Worm (Caenorhabditis elegans) whole organism, young adult: ENCODE data around the gene srd-27.

ENCODE experiments used
- B0035.1 ChIP-seq: sonication (generic microtip); optimal IDR thresholded peaks from 2 replicates; lab custom pipeline; 2016; ENCODE audit warnings: missing genetic modification characterization, mild to moderate bottlenecking, missing compliant biosample characterization, missing genotype, missing genetic modification reagents
- C06A6.2 ChIP-seq: fragments of 200-800 bp; sonication (Bioruptor generic); conservative IDR thresholded peaks from 2 replicates; pipeline ENCODE4 v1.3.6; 2022; ENCODE audit warnings: missing genetic modification characterization, missing compliant biosample characterization
- F22D6.2 ChIP-seq: sonication (generic microtip); optimal IDR thresholded peaks from 2 replicates; lab custom pipeline; 2016; ENCODE audit warnings: mild to moderate bottlenecking, missing genetic modification characterization, missing compliant biosample characterization
- F55B11.4 ChIP-seq: sonication (generic microtip); optimal IDR thresholded peaks from 2 replicates; lab custom pipeline; 2016; ENCODE audit warnings: missing compliant biosample characterization, missing genetic modification characterization, borderline replicate concordance; ENCODE audit not compliant: insufficient read depth
- F57C9.4 ChIP-seq: sonication (generic microtip); optimal IDR thresholded peaks from 2 replicates; lab custom pipeline; 2017; ENCODE audit warnings: mild to moderate bottlenecking, missing genetic modification characterization, missing compliant biosample characterization
- K11D2.4 ChIP-seq: fragments of 200-800 bp; sonication (Bioruptor generic); IDR thresholded peaks from 2 replicates; pipeline ENCODE4 v1.3.6; 2022; ENCODE audit warnings: missing genetic modification reagents, missing genetic modification characterization, missing compliant biosample characterization
- K12H6.12 ChIP-seq: fragments of 200-800 bp; sonication (Bioruptor generic); optimal IDR thresholded peaks from 2 replicates; lab custom pipeline; 2018; ENCODE audit warnings: mild to moderate bottlenecking, missing genetic modification characterization, missing compliant biosample characterization
- Y95B8A.8 ChIP-seq: fragments of 200-800 bp; sonication (Bioruptor generic); IDR thresholded peaks from 2 replicates; pipeline ENCODE4 v1.3.6; 2022; ENCODE audit warnings: missing genetic modification reagents, missing genetic modification characterization, missing compliant biosample characterization
- ama-1 ChIP-seq, 3 experiments: fragments of 150-350 bp in 1 of 3; sonication (generic microtip) in 2 of 3; optimal IDR thresholded peaks; 2 replicates each; lab custom pipeline; 2014 to 2018; ENCODE audit warnings: missing biosample characterization in 2 of 3, missing genetic modification characterization in 2 of 3, missing genetic modification reagents in 2 of 3
- cebp-2 ChIP-seq: fragments of 200-800 bp; sonication (Bioruptor generic); IDR thresholded peaks from 2 replicates; pipeline ENCODE4 v1.3.6; 2022; ENCODE audit warnings: missing genetic modification characterization, missing compliant biosample characterization
- ceh-100 ChIP-seq: fragments of 200-800 bp; sonication (Bioruptor generic); IDR thresholded peaks from 2 replicates; pipeline ENCODE4 v1.3.6; 2022; ENCODE audit warnings: missing genetic modification reagents, missing genetic modification characterization, missing compliant biosample characterization
- chd-7 ChIP-seq: sonication (generic microtip); optimal IDR thresholded peaks from 2 replicates; lab custom pipeline; 2016; ENCODE audit warnings: mild to moderate bottlenecking, missing genetic modification characterization, moderate library complexity, missing compliant biosample characterization
- die-1 ChIP-seq: sonication (generic microtip); optimal IDR thresholded peaks from 2 replicates; lab custom pipeline; 2016; ENCODE audit warnings: missing genotype, mild to moderate bottlenecking, missing genetic modification characterization, missing compliant biosample characterization
- efl-1 ChIP-seq: fragments of 150-350 bp; optimal IDR thresholded peaks from 2 replicates; lab custom pipeline; 2014; ENCODE audit warnings: missing biosample characterization, missing genetic modification reagents, missing genetic modification characterization
- egrh-3 ChIP-seq: fragments of 200-800 bp; sonication (Bioruptor generic); IDR thresholded peaks from 2 replicates; pipeline ENCODE4 v1.3.6; 2022; ENCODE audit warnings: missing genetic modification reagents, missing genetic modification characterization, missing compliant biosample characterization
- ets-4 ChIP-seq: fragments of 200-800 bp; sonication (Bioruptor generic); optimal IDR thresholded peaks from 2 replicates; lab custom pipeline; 2018; ENCODE audit warnings: mild to moderate bottlenecking, missing genetic modification characterization, missing compliant biosample characterization
- hlh-12 ChIP-seq: sonication (generic microtip); optimal IDR thresholded peaks from 2 replicates; lab custom pipeline; 2016; ENCODE audit warnings: missing genetic modification characterization, missing compliant biosample characterization
- hmg-1.2 ChIP-seq: fragments of 200-800 bp; sonication (Bioruptor generic); IDR thresholded peaks from 2 replicates; pipeline ENCODE4 v1.3.6; 2022; ENCODE audit warnings: missing genetic modification reagents, missing genetic modification characterization, missing compliant biosample characterization
- hmg-20 ChIP-seq: fragments of 200-800 bp; sonication (Bioruptor generic); IDR thresholded peaks from 2 replicates; pipeline ENCODE4 v1.3.6; 2022; ENCODE audit warnings: missing genetic modification reagents, missing genetic modification characterization, missing compliant biosample characterization
- hrde-1 ChIP-seq: sonication (generic microtip); optimal IDR thresholded peaks from 2 replicates; lab custom pipeline; 2016; ENCODE audit warnings: missing genetic modification characterization, mild to moderate bottlenecking, missing compliant biosample characterization, moderate library complexity, missing genotype, missing genetic modification reagents, borderline replicate concordance
- hsf-1 ChIP-seq: fragments of 200-800 bp; sonication (Bioruptor generic); IDR thresholded peaks from 2 replicates; pipeline ENCODE4 v1.3.6; 2022; ENCODE audit warnings: missing genetic modification reagents, missing genetic modification characterization, missing compliant biosample characterization
- lag-1 ChIP-seq: fragments of 200-800 bp; sonication (Bioruptor generic); IDR thresholded peaks from 2 replicates; pipeline ENCODE4 v1.3.6; 2022; ENCODE audit warnings: missing genetic modification reagents, missing genetic modification characterization, missing compliant biosample characterization
- let-607 ChIP-seq, 2 experiments: fragments of 200-800 bp in 1 of 2; sonication (Bioruptor generic) in 1 of 2; sonication (generic microtip) in 1 of 2; optimal IDR thresholded peaks; 2 replicates each; lab custom pipeline; 2016 to 2018; ENCODE audit warnings: mild to moderate bottlenecking in 2 of 2, missing compliant biosample characterization in 2 of 2, missing genetic modification characterization in 2 of 2, moderate library complexity in 2 of 2, missing genotype in 1 of 2
- lir-1 ChIP-seq: fragments of 200-800 bp; sonication (Bioruptor generic); conservative IDR thresholded peaks from 2 replicates; pipeline ENCODE4 v1.3.6; 2022; ENCODE audit warnings: missing genetic modification reagents, missing genetic modification characterization, missing compliant biosample characterization
- lsl-1 ChIP-seq: fragments of 200-800 bp; sonication (Bioruptor generic); optimal IDR thresholded peaks from 2 replicates; lab custom pipeline; 2018; ENCODE audit warnings: mild to moderate bottlenecking, missing genetic modification characterization, moderate library complexity, missing compliant biosample characterization
- madf-10 ChIP-seq: sonication (generic microtip); optimal IDR thresholded peaks from 2 replicates; lab custom pipeline; 2016; ENCODE audit warnings: mild to moderate bottlenecking, missing genetic modification characterization, missing compliant biosample characterization
- nfya-1 ChIP-seq: sonication (generic microtip); optimal IDR thresholded peaks from 2 replicates; lab custom pipeline; 2017; ENCODE audit warnings: antibody characterized with exemption, missing compliant biosample characterization, missing genetic modification characterization, borderline replicate concordance; ENCODE audit not compliant: insufficient read depth
- nhr-179 ChIP-seq: sonication (generic microtip); optimal IDR thresholded peaks from 2 replicates; lab custom pipeline; 2016; ENCODE audit warnings: mild to moderate bottlenecking, missing genetic modification characterization, missing compliant biosample characterization
- nhr-27 ChIP-seq: fragments of 200-800 bp; sonication (Bioruptor generic); optimal IDR thresholded peaks from 2 replicates; lab custom pipeline; 2018; ENCODE audit warnings: mild to moderate bottlenecking, missing genetic modification characterization, moderate library complexity, missing compliant biosample characterization
- pha-4 ChIP-seq: fragments of 150-350 bp; sonication (generic microtip); optimal IDR thresholded peaks from 2 replicates; lab custom pipeline; 2014; ENCODE audit warnings: missing biosample characterization, missing genetic modification reagents, missing genetic modification characterization
- rec-8 ChIP-seq, 2 experiments: sonication (generic microtip); optimal IDR thresholded peaks; 2 replicates each; lab custom pipeline; 2016; ENCODE audit warnings: mild to moderate bottlenecking in 2 of 2, missing genetic modification characterization in 2 of 2, missing genetic modification reagents in 2 of 2, missing genotype in 2 of 2, missing biosample characterization in 1 of 2, missing compliant biosample characterization in 1 of 2, moderate library complexity in 1 of 2
- sdz-38 ChIP-seq: sonication (generic microtip); optimal IDR thresholded peaks from 2 replicates; lab custom pipeline; 2016; ENCODE audit warnings: missing genotype, missing genetic modification characterization, missing compliant biosample characterization
- xnd-1 ChIP-seq: sonication (generic microtip); optimal IDR thresholded peaks from 2 replicates; lab custom pipeline; 2016; ENCODE audit warnings: missing genotype, missing genetic modification reagents, missing genetic modification characterization, missing compliant biosample characterization
- zim-3 ChIP-seq: sonication (generic microtip); optimal IDR thresholded peaks from 2 replicates; lab custom pipeline; 2017; ENCODE audit warnings: mild to moderate bottlenecking, missing genetic modification characterization, moderate library complexity, missing compliant biosample characterization
- ztf-26 ChIP-seq: sonication (generic microtip); optimal IDR thresholded peaks from 2 replicates; lab custom pipeline; 2017; ENCODE audit warnings: missing genetic modification characterization, missing compliant biosample characterization
- ztf-6 ChIP-seq: fragments of 200-800 bp; sonication (Bioruptor generic); IDR thresholded peaks from 2 replicates; pipeline ENCODE4 v1.3.6; 2022; ENCODE audit warnings: missing genetic modification reagents, missing genetic modification characterization, missing compliant biosample characterization

srd-27 gene

DNA sequence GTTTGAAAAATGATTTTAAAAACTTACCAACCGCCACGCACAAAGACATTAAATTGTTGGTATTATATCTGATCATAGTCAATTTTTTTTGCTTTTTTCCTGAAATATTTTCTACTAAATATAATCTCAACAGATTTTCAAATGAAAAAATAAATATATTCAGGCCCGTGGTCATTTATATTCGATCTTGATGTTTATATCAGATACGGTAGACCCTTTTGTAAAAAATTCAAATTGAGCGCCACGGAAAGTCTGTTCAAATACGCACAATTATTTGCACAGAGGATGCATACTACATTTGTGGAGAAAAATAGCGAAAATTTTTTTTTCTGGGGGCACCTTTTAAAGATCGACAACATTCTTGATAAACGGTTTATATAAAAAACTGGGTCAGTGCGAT, 10.8 kb upstream of the srd-27 start, which contains the start of gene T26E4.4:
Gene T26E4.4 (minus strand): TSS at position 101 of the 400 bp plus-strand sequence.
- TF ChIP-seq madf-10 (tag; lab: Kevin White, UChicago) (no peak), cebp-2 (GFP tag; lab: Robert Waterston, UW) (no peak), C06A6.2 (GFP tag; lab: Robert Waterston, UW) (no peak), zim-3 (no peak), F57C9.4 (tag; lab: Kevin White, UChicago) (no peak), nfya-1 (tag; lab: Kevin White, UChicago) (no peak), lag-1 (no peak), rec-8 (tag; optimal IDR thresholded peaks at IDR 0.05; lab: Kevin White, UChicago) (no peak), ceh-100 (GFP tag; lab: Robert Waterston, UW) (no peak), nhr-27 (tag; lab: Kevin White, UChicago) (no peak), ztf-26 (no peak), hmg-1.2 (GFP tag; lab: Robert Waterston, UW) (no peak), ztf-6 (GFP tag; lab: Robert Waterston, UW) (no peak), ama-1 (optimal IDR thresholded peaks at IDR 0.05; lab: Kevin White, UChicago) (no peak), ama-1 (GFP tag; optimal IDR thresholded peaks at IDR 0.05; lab: Kevin White, UChicago) (no peak), ets-4 (no peak), hrde-1 (no peak), Y95B8A.8 (GFP tag; lab: Robert Waterston, UW) (no peak), lsl-1 (GFP tag; lab: Kevin White, UChicago) (no peak), hsf-1 (GFP tag; lab: Robert Waterston, UW) (no peak), K11D2.4 (no peak)
- TF ChIP-seq, all 124 proteins: peak for 0

DNA sequence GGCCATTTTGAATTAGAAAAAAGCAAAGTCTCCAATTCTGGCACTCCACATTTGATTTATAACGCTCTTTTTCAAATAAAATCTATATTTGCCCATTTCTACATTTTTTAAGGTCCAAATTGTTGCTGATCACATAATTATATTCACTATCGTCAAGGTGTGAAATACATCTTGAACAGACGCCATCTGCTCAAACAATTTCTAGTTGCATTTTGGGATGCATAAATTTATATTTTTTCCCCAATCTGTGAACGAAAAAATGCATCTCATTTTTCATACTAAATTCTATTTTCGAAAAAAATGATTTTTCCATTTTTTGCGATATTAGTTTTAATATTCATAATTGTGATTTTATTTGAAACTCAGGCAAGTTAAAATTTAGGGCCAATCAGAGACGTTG, 9.9 kb upstream of the srd-27 start, which contains the start of gene T26E4.7:
Gene T26E4.7 (plus strand): TSS at position 301 of the 400 bp plus-strand sequence.
- TF ChIP-seq pha-4 (tag; lab: Kevin White, UChicago) (no peak), sdz-38 (tag; lab: Kevin White, UChicago) (no peak), B0035.1 (tag; lab: Kevin White, UChicago) (no peak), K12H6.12 (tag; lab: Kevin White, UChicago) (no peak), nhr-179 (tag; lab: Kevin White, UChicago) (no peak)

DNA sequence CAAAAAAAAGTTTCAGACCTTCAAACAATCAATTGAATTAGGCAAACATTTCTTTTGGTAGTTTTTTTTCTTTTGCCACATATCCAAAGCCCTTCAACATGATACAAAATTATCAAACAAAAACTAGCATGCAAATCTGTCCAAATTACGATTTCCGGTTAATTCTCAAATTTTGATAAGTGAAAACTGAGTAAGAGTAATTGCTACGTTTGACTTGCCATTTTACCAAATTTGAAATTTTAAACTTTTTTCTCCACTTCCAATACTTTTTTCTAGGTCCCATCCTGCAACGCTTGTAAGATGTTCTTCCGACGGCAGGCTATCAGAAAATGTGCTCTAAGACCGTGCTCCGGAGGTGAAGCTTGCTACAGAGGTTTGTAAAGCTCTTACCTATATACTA, 7.1 kb upstream of the srd-27 start, which contains the start of gene nhr-223:
Gene nhr-223 (plus strand): TSS at position 301 of the 400 bp plus-strand sequence.
- TF ChIP-seq nfya-1 (tag; lab: Kevin White, UChicago) = no peak
- no peak for TF ChIP-seq egrh-3 (GFP tag; lab: Robert Waterston, UW)
- TF ChIP-seq hlh-12 = no peak
- TF ChIP-seq die-1 (tag; lab: Kevin White, UChicago) = no peak
- no peak for TF ChIP-seq chd-7 (tag; lab: Kevin White, UChicago)
- TF ChIP-seq lir-1 (GFP tag; lab: Robert Waterston, UW) = no peak
- no peak for TF ChIP-seq F55B11.4 (tag; lab: Kevin White, UChicago)
- no peak for TF ChIP-seq hmg-20 (GFP tag; lab: Robert Waterston, UW)
- TF ChIP-seq xnd-1 (tag; lab: Kevin White, UChicago) = no peak
- TF ChIP-seq let-607 (tag; optimal IDR thresholded peaks at IDR 0.05; lab: Kevin White, UChicago) = no peak
- no peak for TF ChIP-seq efl-1 (GFP tag; lab: Kevin White, UChicago)
- TF ChIP-seq F22D6.2 (tag; lab: Kevin White, UChicago) = no peak
- TF ChIP-seq, all 124 proteins: peak for 0
